Worm (Caenorhabditis elegans) whole organism, L3 larva: Measurements from ENCODE around the gene T12B3.2.
A peak's percentile ranks its signal among the peaks of the same experiment; 100 is the strongest.

Source experiments
- ZK546.5 ChIP-seq: sonication (generic microtip); optimal IDR thresholded peaks from 2 replicates; lab custom pipeline; 2017; ENCODE audit warnings: missing biosample characterization, missing genetic modification characterization
- ama-1 ChIP-seq: fragments of 150-350 bp; optimal IDR thresholded peaks from 2 replicates; lab custom pipeline; 2018
- ceh-16 ChIP-seq: sonication (generic microtip); optimal IDR thresholded peaks from 2 replicates; lab custom pipeline; 2017; ENCODE audit warnings: missing biosample characterization, missing genetic modification characterization
- ceh-82 ChIP-seq: fragments of 150-350 bp; optimal IDR thresholded peaks from 2 replicates; lab custom pipeline; 2014; ENCODE audit warnings: missing biosample characterization, missing genetic modification characterization
- daf-12 ChIP-seq: fragments of 150-350 bp; optimal IDR thresholded peaks from 2 replicates; lab custom pipeline; 2014; ENCODE audit warnings: missing biosample characterization, missing genetic modification reagents, missing genetic modification characterization
- egl-27 ChIP-seq: sonication (generic microtip); optimal IDR thresholded peaks from 4 replicates; lab custom pipeline; 2017; ENCODE audit warnings: missing biosample characterization, missing genetic modification reagents, missing genetic modification characterization
- egl-5 ChIP-seq: fragments of 150-350 bp; optimal IDR thresholded peaks from 2 replicates; lab custom pipeline; 2017; ENCODE audit warnings: missing biosample characterization, missing genetic modification reagents, missing genetic modification characterization, inconsistent platforms
- elt-1 ChIP-seq: fragments of 150-350 bp; optimal IDR thresholded peaks from 2 replicates; lab custom pipeline; 2014; ENCODE audit warnings: missing biosample characterization, missing genetic modification characterization
- elt-2 ChIP-seq: sonication (generic microtip); optimal IDR thresholded peaks from 2 replicates; lab custom pipeline; 2016; ENCODE audit warnings: missing genetic modification reagents, mild to moderate bottlenecking, missing genetic modification characterization, missing compliant biosample characterization
- elt-3 ChIP-seq, 3 experiments: fragments of 150-350 bp in 1 of 3; sonication (generic microtip) in 2 of 3; optimal IDR thresholded peaks; 2 replicates in 2 of 3; 4 replicates in 1 of 3; lab custom pipeline; 2014 to 2017; ENCODE audit warnings: missing biosample characterization in 3 of 3, missing genetic modification characterization in 3 of 3
- fkh-10 ChIP-seq: sonication (generic microtip); optimal IDR thresholded peaks from 2 replicates; lab custom pipeline; 2017; ENCODE audit warnings: missing biosample characterization, missing genetic modification reagents, missing genetic modification characterization
- fkh-2 ChIP-seq: fragments of 150-350 bp; optimal IDR thresholded peaks from 2 replicates; lab custom pipeline; 2014; ENCODE audit warnings: missing biosample characterization, missing genetic modification reagents, missing genetic modification characterization
- fos-1 ChIP-seq: fragments of 150-350 bp; optimal IDR thresholded peaks from 2 replicates; lab custom pipeline; 2014; ENCODE audit warnings: missing biosample characterization, missing genetic modification characterization
- hmg-11 ChIP-seq: sonication (generic microtip); optimal IDR thresholded peaks from 2 replicates; lab custom pipeline; 2016; ENCODE audit warnings: missing genetic modification characterization, missing compliant biosample characterization
- jun-1 ChIP-seq: fragments of 150-350 bp; optimal IDR thresholded peaks from 2 replicates; lab custom pipeline; 2014; ENCODE audit warnings: missing biosample characterization, missing genetic modification reagents, missing genetic modification characterization
- lin-39 ChIP-seq: fragments of 150-350 bp; optimal IDR thresholded peaks from 2 replicates; lab custom pipeline; 2018; ENCODE audit warnings: missing biosample characterization, missing genetic modification reagents, missing genetic modification characterization
- lsy-12 ChIP-seq: sonication (generic microtip); optimal IDR thresholded peaks from 2 replicates; lab custom pipeline; 2016; ENCODE audit warnings: mild to moderate bottlenecking, missing genetic modification characterization, missing compliant biosample characterization
- mdl-1 ChIP-seq: fragments of 150-350 bp; optimal IDR thresholded peaks from 2 replicates; lab custom pipeline; 2014; ENCODE audit warnings: missing biosample characterization, missing genetic modification characterization
- mml-1 ChIP-seq: fragments of 150-350 bp; sonication (generic microtip); optimal IDR thresholded peaks from 3 replicates; lab custom pipeline; 2014; ENCODE audit warnings: missing biosample characterization, missing genetic modification characterization
- nfya-1 ChIP-seq: sonication (generic microtip); optimal IDR thresholded peaks from 2 replicates; lab custom pipeline; 2017; ENCODE audit warnings: missing genetic modification characterization, mild to moderate bottlenecking, missing compliant biosample characterization, antibody characterized with exemption, moderate library complexity; ENCODE audit not compliant: insufficient read depth
- nhr-11 ChIP-seq: fragments of 150-350 bp; optimal IDR thresholded peaks from 2 replicates; lab custom pipeline; 2014; ENCODE audit warnings: missing biosample characterization, missing genetic modification characterization
- nhr-12 ChIP-seq: fragments of 150-350 bp; optimal IDR thresholded peaks from 2 replicates; lab custom pipeline; 2014; ENCODE audit warnings: missing biosample characterization, missing genetic modification characterization
- nhr-237 ChIP-seq: fragments of 150-350 bp; optimal IDR thresholded peaks from 2 replicates; lab custom pipeline; 2014; ENCODE audit warnings: missing biosample characterization, missing genetic modification characterization
- nhr-25 ChIP-seq: sonication (generic microtip); optimal IDR thresholded peaks from 2 replicates; lab custom pipeline; 2017; ENCODE audit warnings: missing biosample characterization, missing genetic modification characterization
- nhr-28 ChIP-seq: fragments of 150-350 bp; optimal IDR thresholded peaks from 2 replicates; lab custom pipeline; 2014; ENCODE audit warnings: missing biosample characterization, missing genetic modification characterization
- nhr-43 ChIP-seq: sonication (generic microtip); optimal IDR thresholded peaks from 2 replicates; lab custom pipeline; 2016; ENCODE audit warnings: mild to moderate bottlenecking, missing genetic modification characterization, missing compliant biosample characterization; ENCODE audit not compliant: poor library complexity, severe bottlenecking
- nhr-67 ChIP-seq: fragments of 150-350 bp; optimal IDR thresholded peaks from 2 replicates; lab custom pipeline; 2014; ENCODE audit warnings: missing biosample characterization, missing genetic modification characterization
- pha-4 ChIP-seq: fragments of 150-350 bp; optimal IDR thresholded peaks from 2 replicates; lab custom pipeline; 2014; ENCODE audit warnings: missing biosample characterization, missing genetic modification reagents, missing genetic modification characterization
- pqm-1 ChIP-seq: fragments of 150-350 bp; optimal IDR thresholded peaks from 2 replicates; lab custom pipeline; 2017; ENCODE audit warnings: missing biosample characterization, missing genetic modification characterization, inconsistent platforms
- sea-2 ChIP-seq: fragments of 150-350 bp; sonication (generic microtip); optimal IDR thresholded peaks from 4 replicates; lab custom pipeline; 2014; ENCODE audit warnings: missing biosample characterization, missing genetic modification reagents, missing genetic modification characterization
- skn-1 ChIP-seq: fragments of 150-350 bp; optimal IDR thresholded peaks from 2 replicates; lab custom pipeline; 2014; ENCODE audit warnings: missing biosample characterization, missing genetic modification characterization
- snpc-4 ChIP-seq: fragments of 150-350 bp; optimal IDR thresholded peaks from 2 replicates; lab custom pipeline; 2014; ENCODE audit warnings: missing biosample characterization, missing genetic modification characterization
- zag-1 ChIP-seq: fragments of 150-350 bp; optimal IDR thresholded peaks from 2 replicates; lab custom pipeline; 2014; ENCODE audit warnings: missing biosample characterization, missing genetic modification characterization
- ztf-11 ChIP-seq: fragments of 150-350 bp; optimal IDR thresholded peaks from 2 replicates; lab custom pipeline; 2014; ENCODE audit warnings: missing biosample characterization, missing genetic modification characterization

The T12B3.2 gene

DNA sequence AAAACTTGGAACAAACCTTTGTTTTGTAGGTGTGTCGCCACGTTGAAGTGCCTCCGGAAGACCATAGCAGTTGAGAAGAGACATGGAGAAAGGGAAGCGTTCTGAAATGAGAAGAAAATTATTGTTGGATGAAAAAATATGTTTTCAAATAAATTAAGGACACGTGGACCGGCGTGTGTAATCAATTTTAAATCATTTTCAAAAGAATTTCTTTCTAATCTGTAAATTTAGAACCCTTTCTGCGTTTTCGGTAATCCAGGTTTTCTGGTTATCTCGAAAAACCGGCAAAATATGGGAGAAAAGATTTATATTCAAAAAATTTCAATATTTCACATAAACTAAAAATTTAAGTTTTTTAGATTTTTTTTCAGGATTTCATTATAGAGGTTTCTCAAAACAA is 12.2 kb downstream of the T12B3.2 start, which contains the start of gene mob-3:
Gene mob-3 (minus strand): TSS at position 101 of the 400 bp plus-strand sequence.
- no peak for TF ChIP-seq ceh-16 (tag; lab: Kevin White, UChicago)
- no peak for TF ChIP-seq ZK546.5
- TF ChIP-seq nhr-28 (tag; lab: Kevin White, UChicago), result no peak
- no peak for TF ChIP-seq ztf-11 (tag; lab: Kevin White, UChicago)
- no peak for TF ChIP-seq nhr-43 (tag; lab: Kevin White, UChicago)
- TF ChIP-seq elt-2 (tag; lab: Kevin White, UChicago), result no peak
- no peak for TF ChIP-seq fkh-2 (tag; lab: Kevin White, UChicago)
- no peak for TF ChIP-seq fkh-10
- no peak for TF ChIP-seq snpc-4 (tag; lab: Kevin White, UChicago)
- no peak for TF ChIP-seq nhr-11 (tag; lab: Kevin White, UChicago)
- no peak for TF ChIP-seq hmg-11 (tag; lab: Kevin White, UChicago)
- no peak for TF ChIP-seq egl-5 (tag; lab: Kevin White, UChicago)
- TF ChIP-seq elt-1 (tag; lab: Kevin White, UChicago), result no peak
- no peak for TF ChIP-seq egl-27 (tag; lab: Kevin White, UChicago)
- TF ChIP-seq skn-1 (tag; lab: Kevin White, UChicago), result no peak
- TF ChIP-seq nhr-12 (tag; lab: Kevin White, UChicago), result no peak
- no peak for TF ChIP-seq nhr-237
- TF ChIP-seq mml-1 (tag; lab: Kevin White, UChicago), result no peak
- TF ChIP-seq nfya-1 (tag; lab: Kevin White, UChicago), result no peak
- no peak for TF ChIP-seq zag-1 (tag; lab: Kevin White, UChicago)

DNA sequence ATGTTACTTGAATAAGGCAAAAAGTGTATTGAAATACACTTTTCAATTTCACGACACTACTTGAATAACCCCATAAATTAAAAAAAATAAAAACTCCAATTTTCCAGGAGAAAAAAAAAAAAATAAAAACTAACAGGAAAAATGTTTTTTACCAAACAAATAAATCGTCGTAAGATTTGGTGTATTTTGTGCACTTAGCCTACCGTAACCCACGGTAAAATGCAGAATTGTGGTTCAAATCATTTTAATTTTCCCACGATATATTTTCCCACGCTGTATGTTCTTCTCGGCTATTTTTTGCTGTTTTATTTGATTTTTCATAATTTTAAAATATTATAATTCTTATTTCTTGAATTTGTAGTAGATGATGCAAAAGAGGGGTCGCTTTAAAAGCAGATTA is 13.1 kb downstream of the T12B3.2 start:
- TF ChIP-seq egl-5 (tag; lab: Kevin White, UChicago) (no peak), jun-1 (tag; lab: Kevin White, UChicago) (no peak)

DNA sequence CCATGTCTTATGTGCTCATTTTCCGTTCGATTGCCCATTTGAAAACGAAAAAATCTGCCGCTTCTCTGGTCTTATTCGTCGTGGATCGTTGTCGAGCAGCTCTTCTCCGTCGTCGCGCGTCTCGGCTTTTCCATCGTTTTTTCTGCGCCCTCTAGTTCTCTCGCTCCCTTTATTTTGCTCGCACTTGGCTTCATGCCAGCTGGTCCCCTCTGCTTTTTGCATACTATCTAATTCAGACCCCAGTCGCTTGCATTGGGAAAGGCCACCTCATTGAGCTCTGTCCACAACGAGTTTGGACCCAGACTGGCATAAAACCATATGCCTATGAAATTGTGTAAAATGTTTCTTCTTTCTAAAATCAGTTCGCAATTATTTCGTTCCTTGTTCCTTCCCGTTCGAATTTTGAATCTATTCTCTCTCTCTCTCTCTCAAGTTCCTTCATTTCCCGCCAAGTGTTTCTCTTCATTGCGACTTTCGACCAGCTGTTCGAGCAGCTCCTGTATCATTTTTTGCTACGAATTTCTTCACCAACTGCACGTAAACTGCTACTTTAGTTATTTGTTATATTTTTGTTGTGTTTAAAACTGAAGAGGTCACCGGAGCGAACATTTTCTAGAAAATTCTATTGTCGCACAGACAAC is 13.6 kb downstream of the T12B3.2 start:
- TF ChIP-seq lin-39 (peak; percentile 66), hmg-11 (tag; lab: Kevin White, UChicago) (peak; percentile 59), elt-3 (tag; optimal IDR thresholded peaks at IDR 0.05; lab: Kevin White, UChicago) (no peak), egl-5 (tag; lab: Kevin White, UChicago) (peak; percentile 19), nhr-12 (tag; lab: Kevin White, UChicago) (no peak), pha-4 (tag; lab: Kevin White, UChicago) (no peak), fos-1 (no peak), nhr-25 (tag; lab: Kevin White, UChicago) (no peak), nhr-67 (no peak), ama-1 (lab: Kevin White, UChicago) (no peak), mdl-1 (tag; lab: Kevin White, UChicago) (no peak), daf-12 (tag; lab: Kevin White, UChicago) (no peak), nfya-1 (tag; lab: Kevin White, UChicago) (peak; percentile 66), pqm-1 (tag; lab: Kevin White, UChicago) (no peak), lsy-12 (tag; lab: Kevin White, UChicago) (no peak)

DNA sequence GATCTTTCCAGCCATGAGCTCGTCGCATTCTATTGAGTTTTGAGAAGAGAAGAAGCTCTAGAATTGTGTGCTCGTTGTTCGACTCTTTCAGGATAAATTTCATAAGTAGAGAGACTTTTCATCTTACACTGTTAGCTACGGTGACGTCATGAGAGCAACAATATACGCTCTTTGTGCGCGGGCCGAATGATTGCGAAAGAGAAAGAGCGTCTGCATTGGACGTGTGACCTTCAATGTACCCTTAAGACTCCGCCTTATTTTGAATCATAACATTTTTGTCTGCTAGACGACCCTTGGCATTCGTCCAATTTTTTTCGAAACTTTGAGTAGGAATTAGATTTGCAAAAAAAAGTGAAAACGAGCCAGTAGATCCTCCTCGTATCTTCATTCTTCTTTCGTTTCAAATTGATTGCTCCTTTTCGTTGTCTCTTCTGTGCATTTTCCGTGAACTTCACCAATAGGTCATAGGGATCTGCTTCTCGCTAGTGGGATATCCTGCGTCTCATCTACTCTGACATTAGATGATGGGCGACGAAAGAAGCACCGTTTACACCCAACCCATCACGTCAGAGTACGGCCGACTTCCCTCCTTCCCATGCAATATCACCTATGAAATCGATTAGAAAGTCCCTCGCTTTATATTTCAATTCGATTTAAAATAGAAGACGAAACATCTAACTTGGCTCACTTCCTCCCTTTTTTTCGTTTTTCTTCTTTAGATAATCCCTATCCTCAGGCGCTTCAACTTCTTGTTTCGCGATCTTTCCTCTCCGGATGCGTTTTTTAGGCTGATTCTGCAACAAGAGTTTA is 15.1 kb downstream of the T12B3.2 start:
- TF ChIP-seq lin-39 (peak; percentile 32), ceh-82 (no peak), nfya-1 (tag; lab: Kevin White, UChicago) (peak; percentile 61), fkh-10 (peak; percentile 75), hmg-11 (tag; lab: Kevin White, UChicago) (no peak), pha-4 (tag; lab: Kevin White, UChicago) (peak; percentile 49), sea-2 (peak; percentile 60), ama-1 (lab: Kevin White, UChicago) (peak; percentile 49)
